Worm (Caenorhabditis elegans): Measurements from ENCODE around the gene R12B2.13.

ce11 chrIII:5828065-5828464 is 5.2 kb downstream of the R12B2.13 start:
- TF ChIP-seq daf-19 (GFP tag; conservative IDR thresholded peaks at IDR 0.05) (no peak), nhr-237 (tag; optimal IDR thresholded peaks at IDR 0.05) (no peak)
